Fruit fly (Drosophila melanogaster): Measurements from ENCODE around the gene CG43248.

CG43248 gene

dm6 chr3L:15494599-15495271, 36.5 kb downstream of the CG43248 start:
- TF ChIP-seq CG10348 (GFP tag; IDR thresholded peaks at IDR 0.05): no peak
- no peak for TF ChIP-seq fd96Ca (GFP tag; IDR thresholded peaks at IDR 0.05)
- TF ChIP-seq D1 (tag; optimal IDR thresholded peaks at IDR 0.05): no peak
- no peak for TF ChIP-seq CG8159 (tag; optimal IDR thresholded peaks at IDR 0.05)
- no peak for TF ChIP-seq CG15710 (tag; optimal IDR thresholded peaks at IDR 0.05)
- no peak for TF ChIP-seq Snoo (tag; optimal IDR thresholded peaks at IDR 0.05)
- TF ChIP-seq Pif1B (GFP tag; optimal IDR thresholded peaks at IDR 0.05): no peak
- TF ChIP-seq gl (tag; optimal IDR thresholded peaks at IDR 0.05): no peak
- no peak for TF ChIP-seq rn (GFP tag; IDR thresholded peaks at IDR 0.05)
- TF ChIP-seq CG9948 (tag; optimal IDR thresholded peaks at IDR 0.05): no peak

DNA sequence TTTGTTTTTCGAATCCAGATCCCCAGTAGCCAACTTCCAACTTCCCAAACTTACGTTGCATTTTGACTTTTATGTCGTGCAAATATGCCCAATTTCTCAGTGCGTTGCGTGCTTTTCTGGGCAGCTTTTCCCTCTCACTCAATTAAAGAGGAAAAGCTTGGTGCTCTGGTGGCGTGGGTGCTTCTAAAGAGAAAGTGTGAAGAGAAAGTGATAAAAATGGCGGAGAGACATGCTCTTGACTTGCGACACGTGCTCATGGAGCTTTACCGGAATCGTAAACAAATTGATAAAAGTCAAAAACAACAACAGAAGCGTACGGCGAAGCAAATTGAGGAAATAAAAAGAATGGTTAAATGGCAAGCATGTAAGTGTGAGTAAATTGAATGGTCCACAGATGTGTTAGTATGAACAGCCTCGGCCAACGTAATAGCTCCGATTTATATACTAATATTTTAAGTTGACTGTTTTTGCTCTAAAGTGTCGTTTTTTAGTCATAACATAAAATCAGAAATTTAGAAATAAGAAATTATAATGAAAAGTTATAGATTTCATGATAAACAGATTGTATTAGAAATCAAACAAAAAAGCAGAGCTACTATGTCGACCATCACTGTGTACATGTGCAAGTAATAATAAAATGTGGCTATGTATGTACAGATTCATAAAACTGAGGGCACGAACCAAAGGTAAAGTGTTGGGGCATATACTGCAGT, 37.2 kb downstream of the CG43248 start:
- TF ChIP-seq fd96Ca (GFP tag; IDR thresholded peaks at IDR 0.05) (no peak), CG17806 (tag; optimal IDR thresholded peaks at IDR 0.05) (no peak), D1 (tag; optimal IDR thresholded peaks at IDR 0.05) (no peak), Pif1A (GFP tag; optimal IDR thresholded peaks at IDR 0.05) (no peak), Pif1B (GFP tag; optimal IDR thresholded peaks at IDR 0.05) (no peak), CG9948 (tag; optimal IDR thresholded peaks at IDR 0.05) (no peak)

DNA sequence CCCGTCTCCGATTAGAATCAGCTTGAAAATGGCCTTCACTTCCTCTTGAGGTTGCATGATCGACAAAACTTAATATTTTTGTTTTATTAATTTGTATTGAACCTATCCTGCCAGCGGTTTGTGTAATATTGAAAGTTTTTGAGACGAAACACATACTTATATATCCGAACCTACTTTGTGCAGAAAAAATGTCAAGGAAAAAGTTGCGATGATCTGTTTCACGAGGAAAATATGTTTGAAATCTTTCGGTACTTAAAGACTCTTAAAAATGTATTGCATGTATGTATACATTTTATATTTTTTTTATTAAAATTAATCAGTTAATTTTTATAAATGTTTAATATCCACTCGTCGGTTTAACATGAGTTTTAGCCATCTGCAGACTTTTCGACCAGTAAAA, 46.0 kb downstream of the CG43248 start, which contains the start of gene Ran-like:
TSS of gene Ran-like (minus strand) at position 101 of the 400 bp plus-strand sequence.
- no peak for TF ChIP-seq CG8301 (tag; optimal IDR thresholded peaks at IDR 0.05)
- TF ChIP-seq Pif1B (GFP tag; optimal IDR thresholded peaks at IDR 0.05): no peak
- TF ChIP-seq CG12605 (GFP tag; IDR thresholded peaks at IDR 0.05): no peak
- TF ChIP-seq Snoo (tag; optimal IDR thresholded peaks at IDR 0.05): no peak
- TF ChIP-seq Pif1A (GFP tag; optimal IDR thresholded peaks at IDR 0.05): no peak
- TF ChIP-seq EcR (GFP tag; optimal IDR thresholded peaks at IDR 0.05): no peak
